Fruit fly (Drosophila melanogaster): ENCODE measurements around the gene loh.

The loh gene

DNA sequence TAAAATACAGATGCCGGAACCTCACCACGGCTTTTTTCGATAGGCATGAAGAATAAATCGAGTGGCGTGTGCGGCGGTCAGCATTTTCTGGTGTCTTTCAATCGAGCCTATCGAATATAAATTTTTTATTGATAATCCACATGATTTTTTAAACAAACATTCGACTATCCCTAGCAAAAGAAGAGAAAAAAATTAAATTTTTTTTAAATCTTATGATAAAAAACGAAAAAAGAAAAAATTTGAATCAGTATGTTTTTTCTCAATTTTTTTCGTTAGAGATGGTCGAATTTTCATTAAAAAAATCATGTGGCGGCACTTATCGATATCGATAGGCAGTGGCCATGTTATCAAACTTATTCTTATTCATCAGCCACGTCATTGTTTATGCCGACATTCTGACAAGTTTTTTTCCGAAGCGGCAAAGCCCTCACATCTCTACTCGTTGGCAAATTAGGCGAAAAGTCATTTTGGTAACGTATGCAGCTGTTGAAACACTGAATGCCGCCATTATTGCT is 15.7 kb upstream of the loh start, which contains the start of the genes SmB and KdelR (continued):
- peak; percentile 66 for TF ChIP-seq bbx (GFP tag; IDR thresholded peaks at IDR 0.05; ENCODE audit: partially characterized antibody)
- no peak for TF ChIP-seq shn (GFP tag; optimal IDR thresholded peaks at IDR 0.05)
- TF ChIP-seq lmd (GFP tag; IDR thresholded peaks at IDR 0.05), result no peak
- no peak for TF ChIP-seq CG2202 (tag; optimal IDR thresholded peaks at IDR 0.05)
- no peak for TF ChIP-seq mirr (GFP tag; optimal IDR thresholded peaks at IDR 0.05)
- TF ChIP-seq CG5953 (GFP tag; IDR thresholded peaks at IDR 0.05), result no peak
- peak; percentile 83 for TF ChIP-seq unc-4 (GFP tag; IDR thresholded peaks at IDR 0.05; ENCODE audit: partially characterized antibody)
- no peak for TF ChIP-seq CG8944 (GFP tag; optimal IDR thresholded peaks at IDR 0.05)
- peak; percentile 96 for TF ChIP-seq HLH4C (GFP tag; IDR thresholded peaks at IDR 0.05; ENCODE audit: partially characterized antibody)
- peak; percentile 66 for TF ChIP-seq zen2 (GFP tag; IDR thresholded peaks at IDR 0.05; ENCODE audit: partially characterized antibody)
- peak; percentile 4 for TF ChIP-seq CG33213 (GFP tag; optimal IDR thresholded peaks at IDR 0.05)
- TF ChIP-seq Scr (GFP tag; IDR thresholded peaks at IDR 0.05; ENCODE audit: partially characterized antibody), result peak; percentile 86
- TF ChIP-seq caup (GFP tag; optimal IDR thresholded peaks at IDR 0.05; ENCODE audit: severe bottlenecking), result no peak
- TF ChIP-seq h (optimal IDR thresholded peaks at IDR 0.05), result no peak
- TF ChIP-seq Sin3A (optimal IDR thresholded peaks at IDR 0.05), result peak; percentile 44
- peak; percentile 17 for TF ChIP-seq CG13296 (GFP tag; optimal IDR thresholded peaks at IDR 0.05)
- TF ChIP-seq CG7357 (GFP tag; IDR thresholded peaks at IDR 0.05), result no peak
- peak in 1 of 2 experiments; percentile 13 for TF ChIP-seq dpn (GFP tag; optimal IDR thresholded peaks at IDR 0.05)
- TF ChIP-seq CG4404 (GFP tag; IDR thresholded peaks at IDR 0.05), result no peak
- TF ChIP-seq stc (GFP tag; IDR thresholded peaks at IDR 0.05), result no peak
- TF ChIP-seq CG7963 (GFP tag; IDR thresholded peaks at IDR 0.05; ENCODE audit: partially characterized antibody), result peak; percentile 76
- no peak for TF ChIP-seq CG4820 (GFP tag; optimal IDR thresholded peaks at IDR 0.05)
- TF ChIP-seq hb (GFP tag; IDR thresholded peaks at IDR 0.05; ENCODE audit: partially characterized antibody), result peak; percentile 90
- peak; percentile 16 for TF ChIP-seq CoRest (tag; optimal IDR thresholded peaks at IDR 0.05)
- TF ChIP-seq bowl (GFP tag; IDR thresholded peaks at IDR 0.05), result no peak
- TF ChIP-seq Atf3 (GFP tag; optimal IDR thresholded peaks at IDR 0.05), result peak; percentile 31
- peak in 1 of 2 experiments; percentile 1 for TF ChIP-seq bsh (GFP tag; optimal IDR thresholded peaks at IDR 0.05)
- peak; percentile 64 for TF ChIP-seq Max (GFP tag; optimal IDR thresholded peaks at IDR 0.05)
- peak; percentile 18 for TF ChIP-seq CG4617 (GFP tag; optimal IDR thresholded peaks at IDR 0.05; ENCODE audit: borderline replicate concordance)
- TF ChIP-seq CG2120 (GFP tag; optimal IDR thresholded peaks at IDR 0.05), result peak; percentile 51
- TF ChIP-seq pum (GFP tag; optimal IDR thresholded peaks at IDR 0.05), result peak; percentile 10
- TF ChIP-seq CG6654 (GFP tag; optimal IDR thresholded peaks at IDR 0.05), result no peak
- TF ChIP-seq Sox100B (GFP tag; optimal IDR thresholded peaks at IDR 0.05), result peak; percentile 48
- peak; percentile 65; the same call in 1 of the 2 replicates for TF ChIP-seq inv (GFP tag; IDR thresholded peaks at IDR 0.05; ENCODE audit: partially characterized antibody)
- TF ChIP-seq sna (GFP tag; IDR thresholded peaks at IDR 0.05; ENCODE audit: partially characterized antibody), result peak; percentile 89
- peak; percentile 21 for TF ChIP-seq CG3995 (GFP tag; optimal IDR thresholded peaks at IDR 0.05)
- no peak for TF ChIP-seq slp2 (GFP tag; optimal IDR thresholded peaks at IDR 0.05)
- TF ChIP-seq MESR4 (GFP tag; optimal IDR thresholded peaks at IDR 0.05), result peak; percentile 92
- TF ChIP-seq vnd (GFP tag; IDR thresholded peaks at IDR 0.05; ENCODE audit: partially characterized antibody), result peak; percentile 89; the same call in 2 of the 3 replicates
- TF ChIP-seq Kr (GFP tag; optimal IDR thresholded peaks at IDR 0.05), result no peak
- peak; percentile 83 for TF ChIP-seq CG34224 (GFP tag; IDR thresholded peaks at IDR 0.05; ENCODE audit: partially characterized antibody)
- peak in 1 of 3 experiments; percentile 7 for TF ChIP-seq Stat92E (GFP tag; optimal IDR thresholded peaks at IDR 0.05)
- TF ChIP-seq D19A (tag; optimal IDR thresholded peaks at IDR 0.05), result no peak
- peak; percentile 31; the same call in 1 of the 2 replicates for TF ChIP-seq CG2129 (GFP tag; IDR thresholded peaks at IDR 0.05; ENCODE audit: partially characterized antibody)
- TF ChIP-seq pita (GFP tag; optimal IDR thresholded peaks at IDR 0.05), result no peak
- no peak for TF ChIP-seq br (optimal IDR thresholded peaks at IDR 0.05)
- TF ChIP-seq sd (tag; optimal IDR thresholded peaks at IDR 0.05), result no peak
- no peak for TF ChIP-seq CG1529 (GFP tag; optimal IDR thresholded peaks at IDR 0.05)
- no peak for TF ChIP-seq CG10979 (tag; optimal IDR thresholded peaks at IDR 0.05)
